Fruit fly (Drosophila melanogaster) whole organism, embryonic: Measurements from ENCODE around the gene CG6340.

Experiments used
- Asciz ChIP-seq: fragments of 200-800 bp; sonication (Bioruptor generic); optimal IDR thresholded peaks from 2 replicates; lab custom pipeline; 2017; ENCODE audit warnings: missing biosample characterization, mild to moderate bottlenecking, missing genetic modification characterization, missing genetic modification reagents
- Atf3 ChIP-seq: fragments of 200-800 bp; sonication (Bioruptor generic); optimal IDR thresholded peaks from 3 replicates; lab custom pipeline; 2016; ENCODE audit warnings: missing biosample characterization, missing genetic modification characterization
- CG10209 ChIP-seq: fragments of 200-800 bp; sonication (Bioruptor generic); optimal IDR thresholded peaks from 3 replicates; lab custom pipeline; 2017; ENCODE audit warnings: missing biosample characterization, mild to moderate bottlenecking, missing genetic modification characterization, missing genetic modification reagents
- CG10543 ChIP-seq: fragments of 200-800 bp; sonication (Bioruptor generic); optimal IDR thresholded peaks from 3 replicates; lab custom pipeline; 2017; ENCODE audit warnings: missing biosample characterization, mild to moderate bottlenecking, missing genetic modification characterization, moderate library complexity
- CG11696 ChIP-seq: fragments of 200-800 bp; sonication (Bioruptor generic); IDR thresholded peaks from 2 replicates; pipeline ENCODE4 v1.3.6; 2022; ENCODE audit warnings: missing biosample characterization, missing genetic modification characterization
- CG11723 ChIP-seq: fragments of 200-800 bp; sonication (Bioruptor generic); optimal IDR thresholded peaks from 2 replicates; lab custom pipeline; 2017; ENCODE audit warnings: missing biosample characterization, mild to moderate bottlenecking, missing genetic modification characterization
- CG12236 ChIP-seq: fragments of 200-800 bp; sonication (Bioruptor generic); optimal IDR thresholded peaks from 2 replicates; lab custom pipeline; 2016; ENCODE audit warnings: missing biosample characterization, missing genetic modification characterization
- CG1233 ChIP-seq: fragments of 200-800 bp; sonication (Bioruptor generic); optimal IDR thresholded peaks from 4 replicates; lab custom pipeline; 2018; ENCODE audit warnings: missing biosample characterization, mild to moderate bottlenecking, missing genetic modification characterization
- CG13287 ChIP-seq: fragments of 200-800 bp; sonication (Bioruptor generic); IDR thresholded peaks from 2 replicates; pipeline ENCODE4 v1.3.6; 2022; ENCODE audit warnings: missing biosample characterization, missing genetic modification characterization; ENCODE audit not compliant: partially characterized antibody
- CG14441 ChIP-seq: fragments of 200-800 bp; sonication (Bioruptor generic); IDR thresholded peaks from 2 replicates; pipeline ENCODE4 v1.3.6; 2022; ENCODE audit warnings: missing biosample characterization, missing genetic modification characterization
- CG14710 ChIP-seq: fragments of 200-800 bp; sonication (Bioruptor generic); optimal IDR thresholded peaks from 3 replicates; lab custom pipeline; 2019; ENCODE audit warnings: missing biosample characterization, mild to moderate bottlenecking, missing genetic modification characterization, moderate library complexity
- CG15514 ChIP-seq: fragments of 200-800 bp; sonication (Bioruptor generic); optimal IDR thresholded peaks from 3 replicates; lab custom pipeline; 2017; ENCODE audit warnings: missing biosample characterization, missing genetic modification characterization, mild to moderate bottlenecking, moderate library complexity, missing genetic modification reagents
- CG17186 ChIP-seq: fragments of 200-800 bp; sonication (Bioruptor generic); optimal IDR thresholded peaks from 3 replicates; lab custom pipeline; 2017; ENCODE audit warnings: missing biosample characterization, missing genetic modification reagents, missing genetic modification characterization
- CG2875 ChIP-seq: fragments of 200-800 bp; sonication (Bioruptor generic); optimal IDR thresholded peaks from 2 replicates; lab custom pipeline; 2017; ENCODE audit warnings: missing biosample characterization, mild to moderate bottlenecking, missing genetic modification characterization, missing genetic modification reagents
- CG31388 ChIP-seq: fragments of 200-800 bp; sonication (Bioruptor generic); optimal IDR thresholded peaks from 2 replicates; lab custom pipeline; 2016; ENCODE audit warnings: missing biosample characterization, missing genetic modification characterization
- CG3281 ChIP-seq: fragments of 200-800 bp; sonication (Bioruptor generic); optimal IDR thresholded peaks from 3 replicates; lab custom pipeline; 2017; ENCODE audit warnings: missing biosample characterization, mild to moderate bottlenecking, missing genetic modification characterization
- CG3847 ChIP-seq: fragments of 200-800 bp; sonication (Bioruptor generic); IDR thresholded peaks from 2 replicates; pipeline ENCODE4 v1.3.6; 2022; ENCODE audit warnings: missing biosample characterization, missing genetic modification characterization
- CG3995 ChIP-seq: fragments of 200-800 bp; sonication (Bioruptor generic); optimal IDR thresholded peaks from 3 replicates; lab custom pipeline; 2016; ENCODE audit warnings: missing biosample characterization, missing genetic modification characterization
- CG42726 ChIP-seq: fragments of 200-800 bp; sonication (Bioruptor generic); IDR thresholded peaks from 2 replicates; pipeline ENCODE4 v1.3.6; 2022; ENCODE audit warnings: missing biosample characterization, missing genetic modification characterization; ENCODE audit not compliant: partially characterized antibody
- CG4282 ChIP-seq: fragments of 200-800 bp; sonication (Bioruptor generic); optimal IDR thresholded peaks from 2 replicates; lab custom pipeline; 2016; ENCODE audit warnings: missing biosample characterization, missing genetic modification characterization
- CG4328 ChIP-seq: fragments of 200-800 bp; sonication (Bioruptor generic); optimal IDR thresholded peaks from 3 replicates; lab custom pipeline; 2017; ENCODE audit warnings: missing biosample characterization, missing genetic modification reagents, missing genetic modification characterization
- CG5180 ChIP-seq: fragments of 200-800 bp; sonication (Bioruptor generic); optimal IDR thresholded peaks from 3 replicates; lab custom pipeline; 2017; ENCODE audit warnings: missing biosample characterization, missing genetic modification characterization, mild to moderate bottlenecking, moderate library complexity, missing genetic modification reagents
- CG6654 ChIP-seq: fragments of 200-800 bp; sonication (Bioruptor generic); optimal IDR thresholded peaks from 2 replicates; lab custom pipeline; 2017; ENCODE audit warnings: missing biosample characterization, mild to moderate bottlenecking, missing genetic modification characterization
- CG6683 ChIP-seq: fragments of 200-800 bp; sonication (Bioruptor generic); optimal IDR thresholded peaks from 2 replicates; lab custom pipeline; 2017; ENCODE audit warnings: missing biosample characterization, mild to moderate bottlenecking, missing genetic modification characterization, missing genetic modification reagents
- CG6791 ChIP-seq: fragments of 200-800 bp; sonication (Bioruptor generic); IDR thresholded peaks from 3 replicates; pipeline ENCODE4 v1.3.6; 2022; ENCODE audit warnings: missing biosample characterization, missing genetic modification characterization; ENCODE audit not compliant: partially characterized antibody
- CG7271 ChIP-seq: fragments of 200-800 bp; sonication (Bioruptor generic); optimal IDR thresholded peaks from 2 replicates; lab custom pipeline; 2018; ENCODE audit warnings: missing biosample characterization, mild to moderate bottlenecking, missing genetic modification characterization, moderate library complexity
- CG7372 ChIP-seq: fragments of 200-800 bp; sonication (Bioruptor generic); IDR thresholded peaks from 2 replicates; pipeline ENCODE4 v1.3.6; 2022; ENCODE audit warnings: missing biosample characterization, missing genetic modification characterization
- CG8359 ChIP-seq: fragments of 200-800 bp; sonication (Bioruptor generic); optimal IDR thresholded peaks from 2 replicates; lab custom pipeline; 2017; ENCODE audit warnings: missing biosample characterization, mild to moderate bottlenecking, missing genetic modification characterization, borderline replicate concordance
- CG9876 ChIP-seq: fragments of 200-800 bp; sonication (Bioruptor generic); optimal IDR thresholded peaks from 2 replicates; lab custom pipeline; 2016; ENCODE audit warnings: missing biosample characterization, missing genetic modification characterization
- CoRest ChIP-seq: fragments of 200-800 bp; sonication (Bioruptor generic); optimal IDR thresholded peaks from 3 replicates; lab custom pipeline; 2018; ENCODE audit warnings: missing biosample characterization, mild to moderate bottlenecking, missing genetic modification characterization, moderate library complexity
- Dad ChIP-seq: fragments of 200-800 bp; sonication (Bioruptor generic); optimal IDR thresholded peaks from 3 replicates; lab custom pipeline; 2016; ENCODE audit warnings: missing biosample characterization, missing genetic modification characterization
- Med ChIP-seq: fragments of 200-800 bp; sonication (Bioruptor generic); peaks from one replicate; lab custom pipeline; 2016; ENCODE audit warnings: missing biosample characterization, missing genetic modification characterization, mild to moderate bottlenecking, inconsistent platforms, moderate library complexity
- Myb ChIP-seq: fragments of 200-800 bp; sonication (Bioruptor generic); optimal IDR thresholded peaks from 2 replicates; lab custom pipeline; 2016; ENCODE audit warnings: missing biosample characterization, missing genetic modification characterization
- Nf-YB ChIP-seq: fragments of 200-800 bp; sonication (Bioruptor generic); optimal IDR thresholded peaks from 3 replicates; lab custom pipeline; 2019; ENCODE audit warnings: missing biosample characterization, mild to moderate bottlenecking, missing genetic modification characterization, moderate library complexity
- Xrp1 ChIP-seq: fragments of 200-800 bp; sonication (Bioruptor generic); IDR thresholded peaks from 2 replicates; pipeline ENCODE4 v1.3.6; 2022; ENCODE audit warnings: missing biosample characterization, missing genetic modification characterization
- chif ChIP-seq, 2 experiments: fragments of 200-800 bp; sonication (Bioruptor generic); optimal IDR thresholded peaks; 3 replicates each; lab custom pipeline; 2016; ENCODE audit warnings: missing biosample characterization in 2 of 2, missing genetic modification characterization in 2 of 2
- grn ChIP-seq: fragments of 200-800 bp; sonication (Bioruptor generic); optimal IDR thresholded peaks from 3 replicates; lab custom pipeline; 2017; ENCODE audit warnings: missing biosample characterization, missing genetic modification characterization
- jumu ChIP-seq: fragments of 200-800 bp; sonication (Bioruptor generic); optimal IDR thresholded peaks from 3 replicates; lab custom pipeline; 2016; ENCODE audit warnings: missing biosample characterization, missing genetic modification characterization
- luna ChIP-seq: fragments of 200-800 bp; sonication (Bioruptor generic); optimal IDR thresholded peaks from 2 replicates; lab custom pipeline; 2016; ENCODE audit warnings: missing biosample characterization, missing genetic modification characterization
- nmo ChIP-seq: fragments of 200-800 bp; sonication (Bioruptor generic); optimal IDR thresholded peaks from 2 replicates; lab custom pipeline; 2018; ENCODE audit warnings: missing biosample characterization, mild to moderate bottlenecking, missing genetic modification characterization, moderate library complexity
- nom ChIP-seq: fragments of 200-800 bp; sonication (Bioruptor generic); optimal IDR thresholded peaks from 2 replicates; lab custom pipeline; 2017; ENCODE audit warnings: missing biosample characterization, missing genetic modification characterization, mild to moderate bottlenecking, moderate library complexity, missing genetic modification reagents
- prd ChIP-seq, 3 experiments: fragments of >200 bp in 2 of 3; fragments of 200-800 bp in 1 of 3; sonication (Bioruptor generic) in 1 of 3; optimal IDR thresholded peaks in 2 of 3; IDR thresholded peaks in 1 of 3; 2 replicates in 2 of 3; 3 replicates in 1 of 3; pipeline versions ENCODE4 v1.3.6 to Lab custom; 2017 to 2022; ENCODE audit warnings: missing biosample characterization in 1 of 3, missing genetic modification characterization in 1 of 3
- row ChIP-seq: fragments of 200-800 bp; sonication (Bioruptor generic); IDR thresholded peaks from 3 replicates; pipeline ENCODE4 v1.3.6; 2022; ENCODE audit warnings: missing biosample characterization, missing genetic modification characterization
- sqz ChIP-seq: fragments of 200-800 bp; sonication (Bioruptor generic); optimal IDR thresholded peaks from 3 replicates; lab custom pipeline; 2018; ENCODE audit warnings: missing biosample characterization, mild to moderate bottlenecking, missing genetic modification characterization
- tna ChIP-seq: fragments of 200-800 bp; sonication (Bioruptor generic); IDR thresholded peaks from 2 replicates; pipeline ENCODE4 v1.3.6; 2022; ENCODE audit warnings: missing biosample characterization, missing genetic modification characterization; ENCODE audit not compliant: partially characterized antibody
- twi ChIP-seq: fragments of 200-800 bp; optimal IDR thresholded peaks from 2 replicates; lab custom pipeline; 2019; ENCODE audit warnings: missing biosample characterization, mild to moderate bottlenecking, missing genetic modification characterization, moderate library complexity
- wdn ChIP-seq: fragments of 200-800 bp; sonication (Bioruptor generic); IDR thresholded peaks from 2 replicates; pipeline ENCODE4 v1.3.6; 2022; ENCODE audit warnings: missing biosample characterization, missing genetic modification characterization

CG6340 gene

DNA sequence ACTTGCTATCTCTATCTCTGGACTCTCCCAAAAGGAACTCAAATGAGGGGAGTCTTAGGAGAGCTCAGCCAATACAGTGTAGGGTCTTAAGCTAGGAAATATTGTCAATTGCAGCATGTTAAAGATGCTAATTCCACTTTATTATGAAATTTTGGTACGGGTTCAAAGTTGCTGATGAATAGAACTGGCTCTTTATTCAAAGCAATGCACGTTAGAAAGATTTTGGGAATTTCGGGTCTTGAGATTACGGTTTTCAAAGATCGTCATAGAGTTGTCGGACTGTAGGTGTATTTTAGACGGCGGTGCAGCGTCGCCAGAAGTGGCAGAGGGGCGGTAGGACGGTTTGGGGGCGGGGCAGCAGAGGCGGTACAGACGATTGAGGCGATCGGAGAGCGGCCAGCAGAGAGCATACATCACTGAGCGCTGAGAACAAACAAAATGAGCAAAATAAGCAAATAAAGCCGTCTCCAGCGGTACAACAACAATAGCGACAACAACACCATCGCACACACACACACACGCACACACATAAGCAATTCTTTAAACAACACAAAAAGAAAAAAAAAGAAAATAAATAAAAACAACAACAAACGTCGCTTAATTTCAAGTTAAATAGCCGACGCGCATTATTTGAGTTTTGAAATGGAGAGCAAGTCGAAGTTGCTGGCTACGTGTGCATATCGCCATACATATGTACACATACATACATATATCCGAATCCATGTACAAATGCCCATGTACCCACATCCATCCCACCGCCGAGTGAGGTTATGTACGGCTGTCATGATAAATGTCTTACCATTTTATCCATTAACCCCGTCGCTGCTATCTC, 15.5 kb downstream of the CG6340 start (continued):
- no peak for TF ChIP-seq CG3995 (GFP tag; lab: Kevin White, UChicago)
- TF ChIP-seq CG5180 (GFP tag; lab: Kevin White, UChicago): peak; percentile 34
- no peak for TF ChIP-seq Atf3 (GFP tag; lab: Kevin White, UChicago)
- no peak for TF ChIP-seq luna
- no peak for TF ChIP-seq Myb (GFP tag; lab: Kevin White, UChicago)
- TF ChIP-seq CG1233 (GFP tag; lab: Kevin White, UChicago): peak; percentile 5
- no peak for TF ChIP-seq CG11723
- TF ChIP-seq CG13287 (GFP tag; lab: Robert Waterston, UW): no peak
- TF ChIP-seq sqz (GFP tag; lab: Kevin White, UChicago): peak; percentile 39
- 0 out of 2 replicates have a peak, but pooled peaks have one; percentile 19 for TF ChIP-seq Xrp1 (GFP tag; lab: Robert Waterston, UW)
- peak; percentile 21 for TF ChIP-seq CG4328 (GFP tag; lab: Kevin White, UChicago)
- TF ChIP-seq CG10543: peak; percentile 17
- no peak for TF ChIP-seq twi (tag; lab: Kevin White, UChicago)
- TF ChIP-seq tna (GFP tag; lab: Robert Waterston, UW): no peak
- no peak for TF ChIP-seq CG4282 (GFP tag; lab: Kevin White, UChicago)
- no peak for TF ChIP-seq CG31388
- TF ChIP-seq CG2875 (GFP tag; lab: Kevin White, UChicago): peak; percentile 55
- TF ChIP-seq CG6791 (GFP tag; lab: Robert Waterston, UW): no peak
- TF ChIP-seq nmo (GFP tag; lab: Kevin White, UChicago): peak; percentile 28
- no peak for TF ChIP-seq CG14441
- peak; percentile 25 for TF ChIP-seq Asciz (GFP tag; lab: Kevin White, UChicago)
- TF ChIP-seq CG14710 (tag; lab: Kevin White, UChicago): no peak
- TF ChIP-seq CG6654: no peak
- TF ChIP-seq CG8359: peak; percentile 28
- TF ChIP-seq wdn (GFP tag; lab: Robert Waterston, UW): no peak
- TF ChIP-seq Med (GFP tag; lab: Kevin White, UChicago): peak; percentile 71
- TF ChIP-seq Dad: no peak
- no peak for TF ChIP-seq CG7372 (GFP tag; lab: Robert Waterston, UW)
- TF ChIP-seq CG7271 (tag; lab: Kevin White, UChicago): no peak

DNA sequence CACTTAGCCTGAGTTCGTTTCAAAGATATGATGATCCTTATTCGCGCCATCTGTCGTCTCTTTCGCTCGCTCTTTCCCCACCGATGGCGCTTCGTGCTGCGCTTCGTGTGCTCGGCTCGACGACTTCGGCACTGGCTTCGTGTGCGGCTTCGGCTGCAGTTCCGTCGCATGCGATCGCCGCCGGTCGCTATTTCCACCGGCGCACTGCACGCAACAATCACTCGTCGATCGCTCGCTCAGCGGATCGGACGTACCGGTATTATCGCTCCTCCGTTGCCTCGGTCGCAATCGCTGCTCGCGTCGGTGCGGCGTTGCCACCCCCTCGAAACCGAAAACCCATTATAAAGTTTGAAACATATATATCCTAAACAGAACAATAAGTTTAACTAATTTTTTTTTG, 16.6 kb downstream of the CG6340 start:
- no peak for TF ChIP-seq CG3281 (GFP tag; lab: Kevin White, UChicago)
- peak; percentile 12 for TF ChIP-seq CoRest (tag; lab: Kevin White, UChicago)
- TF ChIP-seq Nf-YB (GFP tag; lab: Kevin White, UChicago): peak; percentile 16
- peak in 1 of 2 experiments; percentile 22 for TF ChIP-seq chif (GFP tag; optimal IDR thresholded peaks at IDR 0.05; lab: Kevin White, UChicago)
- no peak for TF ChIP-seq Atf3 (GFP tag; lab: Kevin White, UChicago)
- no peak for TF ChIP-seq CG10209 (GFP tag; lab: Kevin White, UChicago)
- TF ChIP-seq row (GFP tag; lab: Robert Waterston, UW): peak; percentile 29; the same call in 1 of the 3 replicates
- no peak for TF ChIP-seq CG6683
- TF ChIP-seq CG3847 (GFP tag; lab: Robert Waterston, UW): no peak
- 0 out of 2 replicates have a peak, but pooled peaks have one; percentile 20 for TF ChIP-seq CG11696 (GFP tag; lab: Robert Waterston, UW)
- TF ChIP-seq CG15514 (GFP tag; lab: Kevin White, UChicago): peak; percentile 35
- TF ChIP-seq CG9876 (GFP tag; lab: Kevin White, UChicago): no peak
- no peak for TF ChIP-seq CG12236 (GFP tag; lab: Kevin White, UChicago)
- peak; percentile 45; the same call in 1 of the 2 replicates for TF ChIP-seq Xrp1 (GFP tag; lab: Robert Waterston, UW)
- TF ChIP-seq grn (GFP tag; lab: Kevin White, UChicago): peak; percentile 13
- 0 out of 2 replicates have a peak, but pooled peaks have one; percentile 40 for TF ChIP-seq CG42726 (GFP tag; lab: Robert Waterston, UW)
- peak; percentile 74 for TF ChIP-seq nom (GFP tag; lab: Kevin White, UChicago)
- TF ChIP-seq CG17186 (GFP tag; lab: Kevin White, UChicago): no peak
- TF ChIP-seq prd (optimal IDR thresholded peaks at IDR 0.05; lab: Kevin White, UChicago): no peak
- TF ChIP-seq prd (GFP tag; IDR thresholded peaks at IDR 0.05; lab: Robert Waterston, UW): 0 out of 3 replicates have a peak, but pooled peaks have one; percentile 28
- peak; percentile 27 for TF ChIP-seq jumu
